Fruit fly (Drosophila melanogaster): ENCODE measurements around the gene CG4440.

The CG4440 gene

dm6 chr2L:16325515-16326257 is 4.0 kb upstream of the CG4440 start, which contains the start of gene cact (continued):
- peak; percentile 76 for TF ChIP-seq Fer2 (tag; optimal IDR thresholded peaks at IDR 0.05)
- TF ChIP-seq tll (GFP tag; optimal IDR thresholded peaks at IDR 0.05): peak; percentile 6 to 74
- peak; percentile 85 for TF ChIP-seq CG4854 (GFP tag; optimal IDR thresholded peaks at IDR 0.05)
- peak; percentile 94 for TF ChIP-seq CG13624 (GFP tag; optimal IDR thresholded peaks at IDR 0.05)
- TF ChIP-seq CG2712 (tag; optimal IDR thresholded peaks at IDR 0.05): peak; percentile 95
- TF ChIP-seq CG13424 (tag; optimal IDR thresholded peaks at IDR 0.05): peak; percentile 92
- TF ChIP-seq ssp (GFP tag; IDR thresholded peaks at IDR 0.05): peak; percentile 94
- peak; percentile 78; the same call in 1 of the 3 replicates for TF ChIP-seq CG6175 (GFP tag; IDR thresholded peaks at IDR 0.05)
- TF ChIP-seq Ada2b (GFP tag; IDR thresholded peaks at IDR 0.05): peak; percentile 87
- no peak for TF ChIP-seq Kr (GFP tag; optimal IDR thresholded peaks at IDR 0.05)
- TF ChIP-seq CG13775 (GFP tag; optimal IDR thresholded peaks at IDR 0.05): peak; percentile 93
- TF ChIP-seq CG10321 (GFP tag; IDR thresholded peaks at IDR 0.05): 0 out of 2 replicates have a peak, but pooled peaks have one; percentile 12
- peak; percentile 95 for TF ChIP-seq unpg (GFP tag; optimal IDR thresholded peaks at IDR 0.05)
- TF ChIP-seq CG4360 (GFP tag; IDR thresholded peaks at IDR 0.05): peak; percentile 90
- TF ChIP-seq cwo (GFP tag; optimal IDR thresholded peaks at IDR 0.05): peak; percentile 89
- peak; percentile 99 for TF ChIP-seq Ets65A (GFP tag)
- TF ChIP-seq jumu (GFP tag; optimal IDR thresholded peaks at IDR 0.05): peak; percentile 94
- TF ChIP-seq CG7987 (GFP tag; optimal IDR thresholded peaks at IDR 0.05): peak; percentile 62
- peak; percentile 71 for TF ChIP-seq CG7928 (GFP tag; optimal IDR thresholded peaks at IDR 0.05)
- TF ChIP-seq CG6765 (GFP tag; optimal IDR thresholded peaks at IDR 0.05): peak; percentile 63
- peak; percentile 94 for TF ChIP-seq chn (GFP tag; optimal IDR thresholded peaks at IDR 0.05)
- TF ChIP-seq pb (GFP tag; optimal IDR thresholded peaks at IDR 0.05): peak; percentile 73
- peak; percentile 98 for TF ChIP-seq CG30020 (tag; optimal IDR thresholded peaks at IDR 0.05)
- TF ChIP-seq CG4282 (GFP tag; optimal IDR thresholded peaks at IDR 0.05): peak; percentile 79
- no peak for TF ChIP-seq fd64A (GFP tag; optimal IDR thresholded peaks at IDR 0.05)
- TF ChIP-seq stc (GFP tag; IDR thresholded peaks at IDR 0.05): peak; percentile 88
- peak; percentile 95 for TF ChIP-seq PHDP (tag; optimal IDR thresholded peaks at IDR 0.05)
- TF ChIP-seq bcd (GFP tag; optimal IDR thresholded peaks at IDR 0.05): peak; percentile 92
- TF ChIP-seq CG32772 (GFP tag; IDR thresholded peaks at IDR 0.05): peak; percentile 89
- TF ChIP-seq CG11696 (GFP tag; IDR thresholded peaks at IDR 0.05): peak; percentile 73
- peak; percentile 71 for TF ChIP-seq tap (tag; optimal IDR thresholded peaks at IDR 0.05)
- peak; percentile 56; the same call in 1 of the 2 replicates for TF ChIP-seq Poxn (GFP tag; IDR thresholded peaks at IDR 0.05)
- peak; percentile 40 for TF ChIP-seq MTF-1 (GFP tag; optimal IDR thresholded peaks at IDR 0.05; ENCODE audit: borderline replicate concordance)
- TF ChIP-seq CG9876 (GFP tag; optimal IDR thresholded peaks at IDR 0.05): peak; percentile 89
- TF ChIP-seq shn (GFP tag; optimal IDR thresholded peaks at IDR 0.05): peak; percentile 91
- peak; percentile 89 for TF ChIP-seq CG15269 (tag; optimal IDR thresholded peaks at IDR 0.05)
- TF ChIP-seq Side (GFP tag; optimal IDR thresholded peaks at IDR 0.05): peak; percentile 95
- TF ChIP-seq pzg (GFP tag; optimal IDR thresholded peaks at IDR 0.05): peak; percentile 66
- peak; percentile 93 for TF ChIP-seq crc (GFP tag; optimal IDR thresholded peaks at IDR 0.05)
- TF ChIP-seq pfk (GFP tag; optimal IDR thresholded peaks at IDR 0.05): peak; percentile 39
- peak; percentile 92 for TF ChIP-seq Hr3 (GFP tag; optimal IDR thresholded peaks at IDR 0.05)
- peak; percentile 80 for TF ChIP-seq Sry-δ (GFP tag; optimal IDR thresholded peaks at IDR 0.05)
- no peak for TF ChIP-seq h (optimal IDR thresholded peaks at IDR 0.05)
- TF ChIP-seq CHES-1-like (GFP tag; optimal IDR thresholded peaks at IDR 0.05): peak; percentile 96
- TF ChIP-seq sima (GFP tag; optimal IDR thresholded peaks at IDR 0.05): peak; percentile 70
- TF ChIP-seq sr (GFP tag; IDR thresholded peaks at IDR 0.05): peak; percentile 25; the same call in 1 of the 3 replicates
- TF ChIP-seq CG13287 (GFP tag; IDR thresholded peaks at IDR 0.05; ENCODE audit: partially characterized antibody): peak; percentile 68
- no peak for TF ChIP-seq Hr39 (optimal IDR thresholded peaks at IDR 0.05)
- no peak for TF ChIP-seq jigr1 (GFP tag; IDR thresholded peaks at IDR 0.05)
- TF ChIP-seq Myb (GFP tag; optimal IDR thresholded peaks at IDR 0.05): peak; percentile 82
